Fruit fly (Drosophila melanogaster) whole organism, prepupa: Measurements from ENCODE around the gene Tsp74F.

Experiments used
- Blimp-1 ChIP-seq: fragments of 200-800 bp; sonication (Bioruptor generic); optimal IDR thresholded peaks from 3 replicates; lab custom pipeline; 2017; ENCODE audit warnings: missing biosample characterization, missing genetic modification characterization, mild to moderate bottlenecking, moderate library complexity, missing genetic modification reagents
- Eip78C ChIP-seq: fragments of 200-800 bp; sonication (Bioruptor generic); peaks from one replicate; lab custom pipeline; 2016; ENCODE audit warnings: missing biosample characterization, missing genetic modification characterization
- Ets96B ChIP-seq: fragments of 200-800 bp; optimal IDR thresholded peaks from 2 replicates; lab custom pipeline; 2019; ENCODE audit warnings: missing biosample characterization, mild to moderate bottlenecking, missing genetic modification characterization, moderate library complexity
- Hr39 ChIP-seq: fragments of 200-800 bp; sonication (Bioruptor generic); optimal IDR thresholded peaks from 2 replicates; lab custom pipeline; 2016; ENCODE audit warnings: missing biosample characterization, missing genetic modification characterization
- esn ChIP-seq: fragments of 200-800 bp; sonication (Bioruptor generic); optimal IDR thresholded peaks from 2 replicates; lab custom pipeline; 2016; ENCODE audit warnings: missing biosample characterization, mild to moderate bottlenecking, missing genetic modification characterization, moderate library complexity
- spab ChIP-seq: fragments of 200-800 bp; sonication (Bioruptor generic); optimal IDR thresholded peaks from 2 replicates; lab custom pipeline; 2017; ENCODE audit warnings: missing biosample characterization, mild to moderate bottlenecking, missing genetic modification characterization, missing genetic modification reagents
- topi ChIP-seq: fragments of 200-800 bp; sonication (Bioruptor generic); optimal IDR thresholded peaks from 3 replicates; lab custom pipeline; 2016; ENCODE audit warnings: missing biosample characterization, missing genetic modification characterization

- TF ChIP-seq esn (no peak), Ets96B (no peak), topi (GFP tag; lab: Kevin White, UChicago) (no peak), spab (GFP tag; lab: Kevin White, UChicago) (no peak), Eip78C (GFP tag; lab: Kevin White, UChicago) (no peak), Hr39 (GFP tag; lab: Kevin White, UChicago) (no peak), Blimp-1 (GFP tag; lab: Kevin White, UChicago) (no peak)
Measured at dm6 chr3L:17944614-17945013, 49.0 kb upstream of the Tsp74F start.
